Fruit fly (Drosophila melanogaster) whole organism, wandering third instar larva: ENCODE data around the gene onecut.

Experiments used
- CG32264 ChIP-seq: fragments of 200-800 bp; sonication (Bioruptor generic); optimal IDR thresholded peaks from 2 replicates; lab custom pipeline; 2016; ENCODE audit warnings: missing biosample characterization, missing genetic modification characterization
- CG9705 ChIP-seq: fragments of 200-800 bp; sonication (Bioruptor generic); optimal IDR thresholded peaks from 2 replicates; lab custom pipeline; 2018; ENCODE audit warnings: missing biosample characterization, mild to moderate bottlenecking, missing genetic modification characterization
- Dfd ChIP-seq: fragments of >200 bp; optimal IDR thresholded peaks from 2 replicates; lab custom pipeline; 2017; ENCODE audit warnings: missing biosample characterization, missing genetic modification characterization
- Dif ChIP-seq: fragments of 200-275, 200-300 bp; sonication (Bioruptor generic); optimal IDR thresholded peaks from 2 replicates; lab custom pipeline; 2018; ENCODE audit warnings: missing biosample characterization, missing genetic modification characterization; ENCODE audit not compliant: partially characterized antibody
- GATAd ChIP-seq: sonication (Bioruptor generic); optimal IDR thresholded peaks from 2 replicates; lab custom pipeline; 2016; ENCODE audit warnings: missing biosample characterization, missing genetic modification characterization
- HLH106 ChIP-seq: fragments of 200-800 bp; optimal IDR thresholded peaks from 3 replicates; lab custom pipeline; 2019; ENCODE audit warnings: missing biosample characterization, mild to moderate bottlenecking, missing genetic modification characterization, moderate library complexity
- Hnf4 ChIP-seq: fragments of 200-800 bp; sonication (Bioruptor generic); optimal IDR thresholded peaks from 2 replicates; lab custom pipeline; 2016; ENCODE audit warnings: missing biosample characterization, mild to moderate bottlenecking, missing genetic modification characterization
- Hr78 ChIP-seq: fragments of >200 bp; optimal IDR thresholded peaks from 2 replicates; lab custom pipeline; 2017; ENCODE audit warnings: missing biosample characterization, missing genetic modification characterization
- Hr83 ChIP-seq: fragments of 200-300 bp; sonication (Bioruptor generic); optimal IDR thresholded peaks from 2 replicates; lab custom pipeline; 2016; ENCODE audit warnings: missing biosample characterization, mild to moderate bottlenecking, missing genetic modification characterization, moderate library complexity; ENCODE audit not compliant: poor library complexity, severe bottlenecking
- Jra ChIP-seq: sonication (Bioruptor generic); optimal IDR thresholded peaks from 2 replicates; lab custom pipeline; 2016; ENCODE audit warnings: missing biosample characterization, missing genetic modification characterization
- N ChIP-seq: fragments of >200 bp; optimal IDR thresholded peaks from 2 replicates; lab custom pipeline; 2018; ENCODE audit warnings: missing biosample characterization, missing external identifiers, missing genetic modification characterization
- Rel ChIP-seq, 2 experiments: fragments of 200-800 bp; sonication (Bioruptor generic) in 1 of 2; optimal IDR thresholded peaks; 2 replicates in 1 of 2; 3 replicates in 1 of 2; lab custom pipeline; 2016 to 2019; ENCODE audit warnings: mild to moderate bottlenecking in 2 of 2, missing biosample characterization in 2 of 2, missing genetic modification characterization in 2 of 2, moderate library complexity in 1 of 2
- Sp1 ChIP-seq: fragments of 200-800 bp; sonication (Bioruptor generic); optimal IDR thresholded peaks from 3 replicates; lab custom pipeline; 2019; ENCODE audit warnings: missing biosample characterization, mild to moderate bottlenecking, missing genetic modification characterization, moderate library complexity
- Vsx2 ChIP-seq: fragments of 200-300, 225-300 bp; sonication (Bioruptor generic); optimal IDR thresholded peaks from 2 replicates; lab custom pipeline; 2018; ENCODE audit warnings: missing biosample characterization, missing genetic modification characterization; ENCODE audit not compliant: partially characterized antibody
- brk ChIP-seq: fragments of 200-800 bp; sonication (Bioruptor generic); optimal IDR thresholded peaks from 2 replicates; lab custom pipeline; 2016; ENCODE audit warnings: missing biosample characterization, mild to moderate bottlenecking, missing genetic modification characterization
- dl ChIP-seq, 2 experiments: fragments of 175-275, 200-275 bp in 1 of 2; fragments of 200-275 bp in 1 of 2; sonication (Bioruptor generic); optimal IDR thresholded peaks; lab custom pipeline; 2018; ENCODE audit warnings: mild to moderate bottlenecking in 2 of 2, missing biosample characterization in 2 of 2, missing genetic modification characterization in 2 of 2, moderate library complexity in 2 of 2; ENCODE audit not compliant: partially characterized antibody in 2 of 2, insufficient read depth in 1 of 2
- dsf ChIP-seq: sonication (Bioruptor generic); optimal IDR thresholded peaks from 2 replicates; lab custom pipeline; 2016; ENCODE audit warnings: missing biosample characterization, missing genetic modification characterization, borderline replicate concordance
- ey ChIP-seq: fragments of 200-800 bp; sonication (Bioruptor generic); optimal IDR thresholded peaks from 2 replicates; lab custom pipeline; 2016; ENCODE audit warnings: missing biosample characterization, missing genetic modification characterization
- h ChIP-seq: fragments of 200-800 bp; sonication (Bioruptor generic); optimal IDR thresholded peaks from 3 replicates; lab custom pipeline; 2016; ENCODE audit warnings: missing biosample characterization, mild to moderate bottlenecking, missing genetic modification characterization
- jim ChIP-seq: fragments of 175-275, 200-325 bp; sonication (Bioruptor generic); optimal IDR thresholded peaks from 2 replicates; lab custom pipeline; 2016; ENCODE audit warnings: missing biosample characterization, mild to moderate bottlenecking, missing genetic modification characterization
- lola ChIP-seq: fragments of >200 bp; optimal IDR thresholded peaks from 2 replicates; lab custom pipeline; 2017; ENCODE audit warnings: missing biosample characterization, missing genetic modification characterization
- pan ChIP-seq: fragments of >200 bp; optimal IDR thresholded peaks from 2 replicates; lab custom pipeline; 2017
- psq ChIP-seq: fragments of 200-800 bp; sonication (Bioruptor generic); optimal IDR thresholded peaks from 3 replicates; lab custom pipeline; 2017; ENCODE audit warnings: missing biosample characterization, mild to moderate bottlenecking, missing genetic modification characterization, moderate library complexity
- rgr ChIP-seq: fragments of 200-800 bp; sonication (Bioruptor generic); optimal IDR thresholded peaks from 3 replicates; lab custom pipeline; 2016; ENCODE audit warnings: missing biosample characterization, mild to moderate bottlenecking, missing genetic modification characterization
- sv ChIP-seq: fragments of 200-800 bp; sonication (Bioruptor generic); optimal IDR thresholded peaks from 3 replicates; lab custom pipeline; 2016; ENCODE audit warnings: missing biosample characterization, missing genetic modification characterization
- woc ChIP-seq: sonication (Bioruptor generic); optimal IDR thresholded peaks from 2 replicates; lab custom pipeline; 2016; ENCODE audit warnings: missing biosample characterization, mild to moderate bottlenecking, missing genetic modification characterization

The onecut gene

dm6 chr4:607498-607897 is at the start of gene onecut:
Gene onecut (minus strand): TSS chr4:607649.
- TF ChIP-seq rgr (no peak), Hr83 (GFP tag; lab: Kevin White, UChicago) (no peak), dsf (GFP tag; lab: Kevin White, UChicago) (no peak)
- TF ChIP-seq, all 38 proteins: peak for 0

DNA sequence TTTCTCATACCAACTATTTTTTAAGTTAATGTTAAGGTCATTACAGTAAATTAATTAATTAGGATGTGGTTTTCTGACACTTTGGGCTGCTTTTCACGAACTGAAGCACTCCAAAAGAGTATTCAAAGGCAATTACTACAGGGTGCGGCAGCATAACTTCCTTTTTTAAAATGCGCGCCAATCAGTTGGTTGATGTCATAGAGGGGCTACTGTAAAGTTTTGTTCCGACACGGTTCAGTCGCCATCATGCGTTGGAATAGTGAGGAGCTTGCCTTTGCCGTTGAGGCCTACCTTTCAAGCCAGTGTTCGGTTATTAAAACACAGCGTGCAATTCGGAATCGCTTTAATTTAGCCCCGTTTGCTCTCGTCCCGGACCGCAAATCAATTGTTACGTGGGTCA is 39.9 kb upstream of the onecut start:
- TF ChIP-seq woc (GFP tag; lab: Kevin White, UChicago) (no peak), CG9705 (GFP tag; lab: Kevin White, UChicago) (no peak), sv (GFP tag; lab: Kevin White, UChicago) (no peak), pan (lab: Kevin White, UChicago) (no peak), Dif (GFP tag; lab: Kevin White, UChicago) (no peak), Rel (GFP tag; optimal IDR thresholded peaks at IDR 0.05; lab: Kevin White, UChicago) (no peak), Rel (tag; optimal IDR thresholded peaks at IDR 0.05; lab: Kevin White, UChicago) (no peak), HLH106 (tag; lab: Kevin White, UChicago) (no peak), rgr (no peak), CG32264 (GFP tag; lab: Kevin White, UChicago) (no peak), Jra (GFP tag; lab: Kevin White, UChicago) (no peak), brk (GFP tag; lab: Kevin White, UChicago) (no peak), Sp1 (GFP tag; lab: Kevin White, UChicago) (no peak), N (no peak), ey (GFP tag; lab: Kevin White, UChicago) (no peak), dl (GFP tag; optimal IDR thresholded peaks at IDR 0.05; lab: Kevin White, UChicago; ENCODE audit: insufficient read depth in 1 of 2, partially characterized antibody in 2 of 2) (no peak), Hnf4 (GFP tag; lab: Kevin White, UChicago) (no peak), psq (GFP tag; lab: Kevin White, UChicago) (no peak), GATAd (GFP tag; lab: Kevin White, UChicago) (no peak)

dm6 chr4:646414-647016 is 39.1 kb upstream of the onecut start, which contains the start of gene Ekar:
Gene Ekar (minus strand): TSS chr4:646556.
- no peak for TF ChIP-seq pan (lab: Kevin White, UChicago)
- no peak for TF ChIP-seq Jra (GFP tag; lab: Kevin White, UChicago)
- no peak for TF ChIP-seq Dfd (GFP tag; lab: Kevin White, UChicago)
- no peak for TF ChIP-seq Hr78 (GFP tag; lab: Kevin White, UChicago)

DNA sequence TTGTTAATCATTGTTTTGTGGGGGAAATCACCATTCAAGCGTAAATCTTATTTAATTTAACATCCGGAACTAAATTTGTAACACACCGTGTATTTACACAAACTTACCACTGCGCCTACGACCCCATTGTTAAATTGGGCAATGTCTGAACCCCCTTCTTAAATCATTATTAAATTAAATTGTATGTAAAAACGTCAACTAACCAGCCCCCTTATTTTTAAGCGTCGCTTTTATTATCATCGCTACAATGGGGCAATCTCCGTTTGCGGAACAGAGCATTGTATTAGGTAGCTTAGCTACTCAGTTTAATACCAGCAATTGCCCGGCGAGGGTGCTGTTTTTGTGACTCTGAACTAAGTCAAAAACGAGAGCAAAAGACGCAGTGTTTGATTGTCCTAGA is 21.9 kb upstream of the onecut start, which contains the start of gene Gat:
TSS of gene Gat (plus strand) at position 301 of the 400 bp plus-strand sequence.
- TF ChIP-seq lola (GFP tag; lab: Kevin White, UChicago): no peak
- no peak for TF ChIP-seq rgr
- no peak for TF ChIP-seq jim
- no peak for TF ChIP-seq dsf (GFP tag; lab: Kevin White, UChicago)
- no peak for TF ChIP-seq Vsx2 (GFP tag; lab: Kevin White, UChicago)
- no peak for TF ChIP-seq Jra (GFP tag; lab: Kevin White, UChicago)

DNA sequence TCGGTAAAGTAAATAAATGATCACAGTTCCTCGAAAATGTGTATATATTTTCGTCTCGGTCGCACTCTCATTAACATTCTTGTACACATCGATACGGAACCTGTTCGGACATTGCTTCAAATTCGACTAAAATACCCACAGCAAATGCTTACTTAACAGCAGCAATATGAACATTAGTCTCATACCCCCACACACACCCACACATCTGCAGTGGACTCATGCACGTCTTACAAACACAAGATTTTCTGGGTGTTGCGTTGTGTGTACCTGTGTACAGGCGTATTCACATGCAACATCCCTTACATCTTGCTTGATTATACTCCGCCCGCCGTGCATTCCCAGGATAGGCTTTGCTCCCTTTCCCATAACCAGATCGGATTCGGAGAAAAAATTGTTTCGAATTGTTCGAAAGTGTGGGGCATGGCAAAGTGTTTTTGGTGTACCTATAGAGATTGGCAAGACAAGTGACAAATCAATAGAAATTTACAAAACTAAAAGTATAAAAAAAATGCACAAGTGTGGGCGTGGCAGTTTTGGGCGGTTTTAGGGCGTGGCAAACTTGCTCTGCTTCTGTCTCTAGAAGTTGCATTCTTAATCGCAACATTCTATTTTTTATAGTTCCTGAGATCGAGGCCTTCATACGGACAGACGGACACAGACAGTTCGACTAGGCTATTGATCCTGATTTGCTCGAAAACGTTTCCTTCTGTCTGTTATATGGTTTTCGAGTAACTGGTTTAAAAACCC is 18.6 kb upstream of the onecut start, which contains the start of gene mav:
TSS of gene mav (minus strand) at position 134 of the 747 bp plus-strand sequence.
- no peak for TF ChIP-seq Hr78 (GFP tag; lab: Kevin White, UChicago)
- peak; percentile 56 for TF ChIP-seq Vsx2 (GFP tag; lab: Kevin White, UChicago)
- peak; percentile 57 for TF ChIP-seq Dfd (GFP tag; lab: Kevin White, UChicago)
- no peak for TF ChIP-seq Jra (GFP tag; lab: Kevin White, UChicago)
- TF ChIP-seq dl (GFP tag; optimal IDR thresholded peaks at IDR 0.05; lab: Kevin White, UChicago; ENCODE audit: insufficient read depth in 1 of 2, partially characterized antibody in 2 of 2): no peak
- no peak for TF ChIP-seq h (GFP tag; lab: Kevin White, UChicago)
- peak; percentile 38 for TF ChIP-seq Dif (GFP tag; lab: Kevin White, UChicago)
- no peak for TF ChIP-seq N
- TF ChIP-seq woc (GFP tag; lab: Kevin White, UChicago): no peak
